Worm (Caenorhabditis elegans) whole organism, L4 larva: ENCODE measurements around the gene nspc-16.
A peak's percentile ranks its signal among the peaks of the same experiment; 100 is the strongest.
"Not testable (repeated sequence)": the region's sequence is repeated elsewhere in the genome, so short reads cannot be mapped to it uniquely, and the experiment has no call there.

Experiments used
- F26F4.8 ChIP-seq: fragments of 200-800 bp; sonication (Bioruptor generic); conservative IDR thresholded peaks from 2 replicates; pipeline ENCODE4 v1.3.6; 2022; ENCODE audit warnings: missing genetic modification characterization, missing compliant biosample characterization
- F44E2.7 ChIP-seq: fragments of 200-800 bp; sonication (Bioruptor generic); IDR thresholded peaks from 2 replicates; pipeline ENCODE4 v2.1.2; 2022; ENCODE audit warnings: missing genetic modification characterization, missing compliant biosample characterization
- T20F7.1 ChIP-seq: fragments of 200-800 bp; sonication (Bioruptor generic); optimal IDR thresholded peaks from 2 replicates; lab custom pipeline; 2018; ENCODE audit warnings: mild to moderate bottlenecking, missing genetic modification characterization, missing compliant biosample characterization
- Y48G9A.11 ChIP-seq: fragments of 200-800 bp; sonication (Bioruptor generic); IDR thresholded peaks from 2 replicates; pipeline ENCODE4 v1.3.6; 2022; ENCODE audit warnings: missing genetic modification reagents, missing genetic modification characterization, missing compliant biosample characterization
- ZK337.2 ChIP-seq: fragments of 200-800 bp; sonication (Bioruptor generic); IDR thresholded peaks from 2 replicates; pipeline ENCODE4 v1.3.6; 2022; ENCODE audit warnings: missing genetic modification reagents, missing genetic modification characterization, missing compliant biosample characterization
- ceh-28 ChIP-seq: fragments of 150-350 bp; optimal IDR thresholded peaks from 2 replicates; lab custom pipeline; 2014; ENCODE audit warnings: missing biosample characterization, missing genetic modification reagents, missing genetic modification characterization
- ceh-62 ChIP-seq: sonication (generic microtip); optimal IDR thresholded peaks from 2 replicates; lab custom pipeline; 2017; ENCODE audit warnings: missing biosample characterization, missing genetic modification characterization
- ceh-82 ChIP-seq: sonication (generic microtip); optimal IDR thresholded peaks from 2 replicates; lab custom pipeline; 2017; ENCODE audit warnings: missing biosample characterization, missing genetic modification characterization
- daf-8 ChIP-seq: fragments of 200-800 bp; sonication (Bioruptor generic); IDR thresholded peaks from 2 replicates; pipeline ENCODE4 v1.3.6; 2022; ENCODE audit warnings: missing genetic modification characterization, missing compliant biosample characterization
- dpl-1 ChIP-seq: fragments of 150-350 bp; optimal IDR thresholded peaks from 2 replicates; lab custom pipeline; 2014; ENCODE audit warnings: missing biosample characterization, missing genetic modification reagents, missing genetic modification characterization
- dve-1 ChIP-seq: sonication (generic microtip); optimal IDR thresholded peaks from 2 replicates; lab custom pipeline; 2017; ENCODE audit warnings: antibody characterized with exemption, mild to moderate bottlenecking, missing genetic modification characterization, missing compliant biosample characterization; ENCODE audit not compliant: insufficient read depth
- hlh-11 ChIP-seq: fragments of 200-800 bp; sonication (Bioruptor generic); optimal IDR thresholded peaks from 2 replicates; lab custom pipeline; 2018; ENCODE audit warnings: mild to moderate bottlenecking, missing genetic modification characterization, missing compliant biosample characterization
- hmg-1.1 ChIP-seq: fragments of 200-800 bp; sonication (Bioruptor generic); IDR thresholded peaks from 2 replicates; pipeline ENCODE4 v1.3.6; 2022; ENCODE audit warnings: missing genetic modification reagents, missing genetic modification characterization, missing compliant biosample characterization
- lim-7 ChIP-seq: fragments of 200-800 bp; sonication (Bioruptor generic); IDR thresholded peaks from 2 replicates; pipeline ENCODE4 v1.3.6; 2022; ENCODE audit warnings: missing genetic modification characterization, missing compliant biosample characterization
- lin-13 ChIP-seq: fragments of 150-350 bp; optimal IDR thresholded peaks from 2 replicates; lab custom pipeline; 2014; ENCODE audit warnings: missing biosample characterization, missing genetic modification reagents, missing genetic modification characterization
- lin-29 ChIP-seq: fragments of 200-800 bp; sonication (Bioruptor generic); IDR thresholded peaks from 2 replicates; pipeline ENCODE4 v1.3.6; 2022; ENCODE audit warnings: missing genetic modification reagents, missing genetic modification characterization, missing compliant biosample characterization
- lin-38 ChIP-seq: fragments of 200-800 bp; sonication (Bioruptor generic); IDR thresholded peaks from 2 replicates; pipeline ENCODE4 v1.3.6; 2022; ENCODE audit warnings: missing genetic modification reagents, missing genetic modification characterization, missing compliant biosample characterization
- lin-39 ChIP-seq: fragments of 150-350 bp; optimal IDR thresholded peaks from 2 replicates; lab custom pipeline; 2014; ENCODE audit warnings: missing biosample characterization, missing genetic modification reagents, missing genetic modification characterization
- lir-3 ChIP-seq: sonication (generic microtip); optimal IDR thresholded peaks from 2 replicates; lab custom pipeline; 2016; ENCODE audit warnings: mild to moderate bottlenecking, missing genetic modification characterization, missing compliant biosample characterization
- lsy-2 ChIP-seq, 2 experiments: fragments of 150-350 bp in 1 of 2; sonication (generic microtip) in 1 of 2; optimal IDR thresholded peaks; 2 replicates each; lab custom pipeline; 2014 to 2017; ENCODE audit warnings: missing biosample characterization in 2 of 2, missing genetic modification characterization in 2 of 2
- madf-9 ChIP-seq: fragments of 200-800 bp; sonication (Bioruptor generic); conservative IDR thresholded peaks from 2 replicates; pipeline ENCODE4 v1.3.6; 2022; ENCODE audit warnings: missing genetic modification reagents, missing genetic modification characterization, missing compliant biosample characterization
- mdt-29 ChIP-seq: fragments of 200-800 bp; sonication (Bioruptor generic); IDR thresholded peaks from 2 replicates; pipeline ENCODE4 v1.3.6; 2022; ENCODE audit warnings: missing genetic modification reagents, missing genetic modification characterization, missing compliant biosample characterization
- mep-1 ChIP-seq: fragments of 150-350 bp; sonication (generic microtip); optimal IDR thresholded peaks from 3 replicates; lab custom pipeline; 2014; ENCODE audit warnings: missing biosample characterization, missing genetic modification characterization
- mxl-2 ChIP-seq: fragments of 200-800 bp; sonication (Bioruptor generic); conservative IDR thresholded peaks from 2 replicates; pipeline ENCODE4 v1.3.6; 2022; ENCODE audit warnings: missing genetic modification reagents, missing genetic modification characterization, missing compliant biosample characterization
- mxl-3 ChIP-seq: fragments of 200-800 bp; sonication (Bioruptor generic); optimal IDR thresholded peaks from 2 replicates; lab custom pipeline; 2018; ENCODE audit warnings: mild to moderate bottlenecking, missing genetic modification characterization, missing compliant biosample characterization
- nhr-28 ChIP-seq: fragments of 150-350 bp; optimal IDR thresholded peaks from 2 replicates; lab custom pipeline; 2014; ENCODE audit warnings: missing biosample characterization, missing genetic modification characterization
- nhr-41 ChIP-seq: fragments of 200-800 bp; sonication (Bioruptor generic); IDR thresholded peaks from 2 replicates; pipeline ENCODE4 v1.3.6; 2022; ENCODE audit warnings: missing genetic modification reagents, missing genetic modification characterization, missing compliant biosample characterization
- nhr-6 ChIP-seq: fragments of 150-350 bp; optimal IDR thresholded peaks from 2 replicates; lab custom pipeline; 2014; ENCODE audit warnings: missing biosample characterization, missing genetic modification characterization
- nhr-76 ChIP-seq: fragments of 150-350 bp; optimal IDR thresholded peaks from 2 replicates; lab custom pipeline; 2014; ENCODE audit warnings: missing biosample characterization, missing genetic modification characterization
- pha-4 ChIP-seq, 2 experiments: fragments of 150-350 bp in 1 of 2; fragments of 200-800 bp in 1 of 2; sonication (Bioruptor generic) in 1 of 2; IDR thresholded peaks in 1 of 2; optimal IDR thresholded peaks in 1 of 2; 2 replicates each; pipeline versions ENCODE4 v1.3.6 to Lab custom; 2014 to 2022; ENCODE audit warnings: missing genetic modification characterization in 2 of 2, missing genetic modification reagents in 2 of 2, missing biosample characterization in 1 of 2, missing compliant biosample characterization in 1 of 2
- php-3 ChIP-seq: fragments of 200-800 bp; sonication (Bioruptor generic); IDR thresholded peaks from 2 replicates; pipeline ENCODE4 v1.3.6; 2022; ENCODE audit warnings: missing genetic modification reagents, missing genetic modification characterization, missing compliant biosample characterization
- pqm-1 ChIP-seq: sonication (generic microtip); optimal IDR thresholded peaks from 2 replicates; lab custom pipeline; 2017; ENCODE audit warnings: missing biosample characterization, missing genetic modification characterization
- sdz-12 ChIP-seq: fragments of 200-800 bp; sonication (Bioruptor generic); optimal IDR thresholded peaks from 2 replicates; lab custom pipeline; 2018; ENCODE audit warnings: mild to moderate bottlenecking, missing genetic modification characterization, missing compliant biosample characterization
- set-16 ChIP-seq: fragments of 200-800 bp; sonication (Bioruptor generic); IDR thresholded peaks from 2 replicates; pipeline ENCODE4 v1.3.6; 2022; ENCODE audit warnings: missing genetic modification reagents, missing genetic modification characterization, missing compliant biosample characterization
- skn-1 ChIP-seq: fragments of 150-350 bp; optimal IDR thresholded peaks from 2 replicates; lab custom pipeline; 2014; ENCODE audit warnings: missing biosample characterization, missing genetic modification characterization
- snpc-4 ChIP-seq: fragments of 150-350 bp; optimal IDR thresholded peaks from 2 replicates; lab custom pipeline; 2014; ENCODE audit warnings: missing biosample characterization, missing genetic modification characterization
- spr-1 ChIP-seq: sonication (generic microtip); optimal IDR thresholded peaks from 2 replicates; lab custom pipeline; 2016; ENCODE audit warnings: mild to moderate bottlenecking, missing genetic modification characterization, missing compliant biosample characterization
- tra-1 ChIP-seq: fragments of 200-800 bp; sonication (Bioruptor generic); IDR thresholded peaks from 2 replicates; pipeline ENCODE4 v1.3.6; 2022; ENCODE audit warnings: missing genetic modification reagents, missing genetic modification characterization, missing compliant biosample characterization
- unc-62 ChIP-seq, 3 experiments: fragments of 150-350 bp in 1 of 3; sonication (generic microtip); optimal IDR thresholded peaks in 2 of 3; peaks in 1 of 3; 1 replicate in 1 of 3; 2 replicates in 2 of 3; lab custom pipeline; 2014 to 2017; ENCODE audit warnings: missing biosample characterization in 3 of 3, missing genetic modification characterization in 3 of 3, missing genetic modification reagents in 3 of 3, missing genotype in 1 of 3
- vab-7 ChIP-seq: fragments of 200-800 bp; sonication (Bioruptor generic); IDR thresholded peaks from 2 replicates; pipeline ENCODE4 v1.3.6; 2022; ENCODE audit warnings: missing genetic modification reagents, missing genetic modification characterization, missing compliant biosample characterization
- zfp-3 ChIP-seq: fragments of 200-800 bp; sonication (Bioruptor generic); conservative IDR thresholded peaks from 2 replicates; pipeline ENCODE4 v1.3.6; 2022; ENCODE audit warnings: missing genetic modification reagents, missing genetic modification characterization, missing compliant biosample characterization
- zip-11 ChIP-seq: fragments of 200-800 bp; sonication (Bioruptor generic); IDR thresholded peaks from 2 replicates; pipeline ENCODE4 v1.3.6; 2022; ENCODE audit warnings: missing genetic modification characterization, missing compliant biosample characterization
- ztf-11 ChIP-seq: fragments of 150-350 bp; optimal IDR thresholded peaks from 2 replicates; lab custom pipeline; 2014; ENCODE audit warnings: missing biosample characterization, missing genetic modification characterization

The nspc-16 gene

DNA sequence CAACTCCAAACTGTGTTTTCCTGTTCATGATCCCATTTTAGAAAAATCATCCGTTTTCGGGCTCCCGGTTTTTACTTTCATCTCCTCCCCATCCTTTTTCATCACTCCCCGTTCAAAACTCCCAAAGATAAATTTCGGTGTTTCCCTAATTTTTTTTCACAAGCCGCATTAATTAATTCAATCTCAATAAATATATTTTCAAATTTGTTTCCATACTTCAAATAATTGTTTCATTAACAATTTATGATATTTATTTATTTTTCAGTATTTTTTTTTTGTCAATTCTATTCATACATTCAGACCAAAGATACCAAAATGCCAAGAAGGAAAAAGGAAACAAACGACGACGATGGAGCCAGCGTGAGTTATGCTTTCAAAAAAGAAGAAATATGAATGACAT, 2.9 kb upstream of the nspc-16 start, which contains the start of gene D1025.1:
Gene D1025.1 (plus strand): TSS at position 301 of the 400 bp plus-strand sequence.
- TF ChIP-seq zfp-3 (GFP tag; lab: Robert Waterston, UW) (no peak), lir-3 (tag; lab: Kevin White, UChicago) (no peak), pqm-1 (tag; lab: Kevin White, UChicago) (no peak), ztf-11 (tag; lab: Kevin White, UChicago) (no peak), ceh-82 (tag; lab: Kevin White, UChicago) (no peak), zip-11 (GFP tag; lab: Robert Waterston, UW) (no peak), vab-7 (GFP tag; lab: Robert Waterston, UW) (no peak), dpl-1 (GFP tag; lab: Kevin White, UChicago) (no peak), lin-13 (no peak), nhr-6 (tag; lab: Kevin White, UChicago) (no peak), lin-38 (no peak), snpc-4 (tag; lab: Kevin White, UChicago) (no peak), T20F7.1 (no peak), pha-4 (GFP tag; IDR thresholded peaks at IDR 0.05; lab: Robert Waterston, UW) (no peak), pha-4 (tag; optimal IDR thresholded peaks at IDR 0.05; lab: Kevin White, UChicago) (no peak), spr-1 (tag; lab: Kevin White, UChicago) (no peak), set-16 (GFP tag; lab: Robert Waterston, UW) (no peak), unc-62 (GFP tag; optimal IDR thresholded peaks at IDR 0.05 in 1 of 2; lab: Kevin White, UChicago) (no peak), unc-62 (tag; optimal IDR thresholded peaks at IDR 0.05; lab: Kevin White, UChicago) (no peak), sdz-12 (GFP tag; lab: Kevin White, UChicago) (no peak)

DNA sequence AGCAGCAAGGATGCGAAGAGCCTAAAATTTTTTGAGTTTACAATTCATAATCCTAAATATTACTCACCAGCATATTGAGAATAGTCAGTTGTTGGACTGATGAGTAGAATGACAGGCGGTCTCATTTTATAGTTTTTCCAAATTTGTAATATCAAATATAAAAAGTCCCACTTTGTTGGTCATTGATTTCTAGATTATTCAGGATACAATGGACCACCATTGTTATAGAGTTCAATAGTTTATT, 1.6 kb downstream of the nspc-16 start, which contains the start of gene nspc-17:
Gene nspc-17 (minus strand): TSS at position 101 of the 244 bp plus-strand sequence.
- not testable (repeated sequence) for TF ChIP-seq lin-13; nhr-6 (tag; lab: Kevin White, UChicago); nhr-28 (tag; lab: Kevin White, UChicago)

DNA sequence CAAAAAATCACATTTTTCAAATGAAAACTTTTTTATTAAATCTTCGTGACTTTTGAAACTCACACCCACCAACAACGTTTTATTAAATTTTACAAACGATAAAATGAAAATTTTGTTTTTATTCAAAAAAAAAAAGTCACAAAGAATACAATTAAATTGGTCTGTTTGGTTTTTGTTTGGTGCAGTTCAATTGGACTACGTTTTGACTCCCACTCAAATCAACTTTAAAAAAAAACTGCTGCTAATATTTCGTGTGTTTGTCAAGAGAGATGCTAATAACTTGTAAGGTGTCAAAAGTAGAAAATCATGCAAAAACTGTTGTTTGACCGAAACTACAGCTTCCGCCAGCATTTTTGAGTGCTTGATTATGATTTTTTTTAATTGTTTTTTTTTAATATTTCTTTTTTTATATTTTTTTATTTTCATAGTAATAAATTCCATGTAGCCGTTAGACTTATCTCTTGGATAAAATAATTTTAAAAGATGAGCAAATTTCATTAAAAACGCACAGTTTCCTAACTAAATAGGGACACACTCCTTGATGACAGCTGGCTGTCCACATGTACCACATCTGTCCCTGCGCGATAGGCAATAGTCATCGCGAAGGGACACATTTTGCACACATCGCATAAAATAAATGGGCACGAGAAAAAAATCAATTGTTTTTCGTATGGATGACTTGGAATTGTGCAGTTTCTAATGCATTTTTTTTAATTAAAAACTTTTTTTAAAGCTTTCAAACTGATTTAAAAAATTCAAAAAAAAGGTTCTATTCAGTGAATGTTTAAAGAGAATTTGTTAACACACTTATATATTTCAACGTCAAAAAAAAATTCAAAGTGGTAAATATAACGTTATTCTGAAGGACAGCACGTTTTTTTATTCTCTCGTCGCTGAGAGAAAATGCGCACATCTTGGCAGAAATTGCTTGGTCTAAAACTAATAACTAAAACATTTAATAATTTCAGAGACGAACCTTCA, 2.2 kb downstream of the nspc-16 start:
- TF ChIP-seq hlh-11 (tag; lab: Kevin White, UChicago) = peak; percentile 99
- peak; percentile 62 for TF ChIP-seq mxl-2 (GFP tag; lab: Robert Waterston, UW)
- peak; percentile 68; the same call in 1 of the 2 replicates for TF ChIP-seq daf-8 (GFP tag; lab: Robert Waterston, UW)
- TF ChIP-seq pqm-1 (tag; lab: Kevin White, UChicago) = peak; percentile 67
- TF ChIP-seq skn-1 (tag; lab: Kevin White, UChicago) = peak; percentile 68
- TF ChIP-seq zfp-3 (GFP tag; lab: Robert Waterston, UW) = peak; percentile 99
- peak; percentile 99 for TF ChIP-seq madf-9 (GFP tag; lab: Robert Waterston, UW)
- TF ChIP-seq mdt-29 (GFP tag; lab: Robert Waterston, UW) = peak; percentile 94
- TF ChIP-seq lsy-2 (tag; optimal IDR thresholded peaks at IDR 0.05; lab: Kevin White, UChicago) = peak; percentile 97
- peak; percentile 99 for TF ChIP-seq tra-1 (GFP tag; lab: Robert Waterston, UW)
- TF ChIP-seq ZK337.2 (GFP tag; lab: Robert Waterston, UW) = peak; percentile 92
- peak; percentile 100 for TF ChIP-seq mep-1 (tag; lab: Kevin White, UChicago)
- peak; percentile 99 for TF ChIP-seq php-3
- TF ChIP-seq nhr-76 = peak; percentile 80
- peak; percentile 84 for TF ChIP-seq ceh-82 (tag; lab: Kevin White, UChicago)
- peak; percentile 96 for TF ChIP-seq ceh-28 (tag; lab: Kevin White, UChicago)
- peak; percentile 98 for TF ChIP-seq pha-4 (GFP tag; IDR thresholded peaks at IDR 0.05; lab: Robert Waterston, UW)
- TF ChIP-seq pha-4 (tag; optimal IDR thresholded peaks at IDR 0.05; lab: Kevin White, UChicago) = peak; percentile 95
- peak; percentile 100 for TF ChIP-seq hmg-1.1
- peak; percentile 73; the same call in 1 of the 2 replicates for TF ChIP-seq nhr-41 (GFP tag; lab: Robert Waterston, UW)
- TF ChIP-seq dve-1 = peak; percentile 100
- TF ChIP-seq Y48G9A.11 = peak; percentile 63
- peak; percentile 90 for TF ChIP-seq mxl-3
- peak; percentile 98 for TF ChIP-seq lin-29 (GFP tag; lab: Robert Waterston, UW)
- peak; percentile 47; the same call in 1 of the 2 replicates for TF ChIP-seq lim-7 (GFP tag; lab: Robert Waterston, UW)
- TF ChIP-seq F26F4.8 (GFP tag; lab: Robert Waterston, UW) = no peak
- TF ChIP-seq lin-39 (tag; lab: Kevin White, UChicago) = peak; percentile 96
- TF ChIP-seq sdz-12 (GFP tag; lab: Kevin White, UChicago) = peak; percentile 71
- no peak for TF ChIP-seq F44E2.7 (GFP tag; lab: Robert Waterston, UW)
- TF ChIP-seq ceh-62 (tag; lab: Kevin White, UChicago) = no peak
